Worm (Caenorhabditis elegans) whole organism, young adult: ENCODE results near the gene F42A6.1.
A peak's percentile ranks its signal among the peaks of the same experiment; 100 is the strongest.

Experiments
- B0019.2 ChIP-seq: fragments of 200-800 bp; sonication (Bioruptor generic); conservative IDR thresholded peaks from 2 replicates; pipeline ENCODE4 v1.3.6; 2022; ENCODE audit warnings: missing genetic modification reagents, missing genetic modification characterization, missing compliant biosample characterization
- B0035.1 ChIP-seq: sonication (generic microtip); optimal IDR thresholded peaks from 2 replicates; lab custom pipeline; 2016; ENCODE audit warnings: missing genetic modification characterization, mild to moderate bottlenecking, missing compliant biosample characterization, missing genotype, missing genetic modification reagents
- D2030.7 ChIP-seq: fragments of 200-800 bp; sonication (Bioruptor generic); IDR thresholded peaks from 2 replicates; pipeline ENCODE4 v1.3.6; 2022; ENCODE audit warnings: missing genetic modification reagents, missing genetic modification characterization, missing compliant biosample characterization
- F22D6.2 ChIP-seq: sonication (generic microtip); optimal IDR thresholded peaks from 2 replicates; lab custom pipeline; 2016; ENCODE audit warnings: mild to moderate bottlenecking, missing genetic modification characterization, missing compliant biosample characterization
- F23B12.7 ChIP-seq: sonication (generic microtip); optimal IDR thresholded peaks from 2 replicates; lab custom pipeline; 2017; ENCODE audit warnings: missing genetic modification characterization, mild to moderate bottlenecking, missing compliant biosample characterization, antibody characterized with exemption, moderate library complexity; ENCODE audit not compliant: insufficient read depth
- F37B4.10 ChIP-seq: fragments of 200-800 bp; sonication (Bioruptor generic); IDR thresholded peaks from 2 replicates; pipeline ENCODE4 v1.3.6; 2022; ENCODE audit warnings: missing genetic modification characterization, missing compliant biosample characterization
- F49E8.2 ChIP-seq: sonication (generic microtip); optimal IDR thresholded peaks from 3 replicates; lab custom pipeline; 2017; ENCODE audit warnings: missing genetic modification characterization, mild to moderate bottlenecking, missing compliant biosample characterization, antibody characterized with exemption, moderate library complexity; ENCODE audit not compliant: insufficient read depth
- K11D2.4 ChIP-seq: fragments of 200-800 bp; sonication (Bioruptor generic); IDR thresholded peaks from 2 replicates; pipeline ENCODE4 v1.3.6; 2022; ENCODE audit warnings: missing genetic modification reagents, missing genetic modification characterization, missing compliant biosample characterization
- Y53F4B.3 ChIP-seq: fragments of 200-800 bp; sonication (Bioruptor generic); IDR thresholded peaks from 2 replicates; pipeline ENCODE4 v1.3.6; 2022; ENCODE audit warnings: missing genetic modification reagents, missing genetic modification characterization, missing compliant biosample characterization
- ZK185.1 ChIP-seq: sonication (generic microtip); optimal IDR thresholded peaks from 2 replicates; lab custom pipeline; 2016; ENCODE audit warnings: mild to moderate bottlenecking, missing genetic modification characterization, missing compliant biosample characterization; ENCODE audit not compliant: poor library complexity, severe bottlenecking
- ama-1 ChIP-seq, 3 experiments: fragments of 150-350 bp in 1 of 3; sonication (generic microtip) in 2 of 3; optimal IDR thresholded peaks; 2 replicates each; lab custom pipeline; 2014 to 2018; ENCODE audit warnings: missing biosample characterization in 2 of 3, missing genetic modification characterization in 2 of 3, missing genetic modification reagents in 2 of 3
- aptf-2 ChIP-seq: fragments of 200-800 bp; sonication (Bioruptor generic); conservative IDR thresholded peaks from 2 replicates; pipeline ENCODE4 v1.3.6; 2022; ENCODE audit warnings: missing genetic modification reagents, missing genetic modification characterization, missing compliant biosample characterization
- atf-7 ChIP-seq: sonication (generic microtip); optimal IDR thresholded peaks from 2 replicates; lab custom pipeline; 2017; ENCODE audit warnings: mild to moderate bottlenecking, missing genetic modification characterization, missing compliant biosample characterization
- athp-1 ChIP-seq: sonication (generic microtip); optimal IDR thresholded peaks from 2 replicates; lab custom pipeline; 2017; ENCODE audit warnings: mild to moderate bottlenecking, missing genetic modification characterization, missing compliant biosample characterization
- attf-5 ChIP-seq: fragments of 200-800 bp; sonication (Bioruptor generic); optimal IDR thresholded peaks from 2 replicates; lab custom pipeline; 2018; ENCODE audit warnings: mild to moderate bottlenecking, missing genetic modification characterization, missing compliant biosample characterization
- attf-6 ChIP-seq: fragments of 200-800 bp; sonication (Bioruptor generic); IDR thresholded peaks from 2 replicates; pipeline ENCODE4 v1.3.6; 2022; ENCODE audit warnings: missing genetic modification reagents, missing genetic modification characterization, missing compliant biosample characterization
- bed-1 ChIP-seq: fragments of 200-800 bp; sonication (Bioruptor generic); IDR thresholded peaks from 2 replicates; pipeline ENCODE4 v1.3.6; 2022; ENCODE audit warnings: missing genetic modification reagents, missing genetic modification characterization, missing compliant biosample characterization
- bed-2 ChIP-seq: fragments of 200-800 bp; sonication (Bioruptor generic); IDR thresholded peaks from 2 replicates; pipeline ENCODE4 v1.3.6; 2022; ENCODE audit warnings: missing genetic modification reagents, missing genetic modification characterization, missing compliant biosample characterization
- ccch-3 ChIP-seq: fragments of 200-800 bp; sonication (Bioruptor generic); optimal IDR thresholded peaks from 2 replicates; lab custom pipeline; 2018; ENCODE audit warnings: mild to moderate bottlenecking, missing genetic modification characterization, missing compliant biosample characterization
- cebp-2 ChIP-seq: fragments of 200-800 bp; sonication (Bioruptor generic); IDR thresholded peaks from 2 replicates; pipeline ENCODE4 v1.3.6; 2022; ENCODE audit warnings: missing genetic modification characterization, missing compliant biosample characterization
- ceh-100 ChIP-seq: fragments of 200-800 bp; sonication (Bioruptor generic); IDR thresholded peaks from 2 replicates; pipeline ENCODE4 v1.3.6; 2022; ENCODE audit warnings: missing genetic modification reagents, missing genetic modification characterization, missing compliant biosample characterization
- ceh-27 ChIP-seq: fragments of 200-800 bp; sonication (Bioruptor generic); optimal IDR thresholded peaks from 2 replicates; lab custom pipeline; 2018; ENCODE audit warnings: mild to moderate bottlenecking, missing genetic modification characterization, moderate library complexity, missing compliant biosample characterization
- ceh-58 ChIP-seq: fragments of 200-800 bp; sonication (Bioruptor generic); IDR thresholded peaks from 2 replicates; pipeline ENCODE4 v1.3.6; 2022; ENCODE audit warnings: missing genetic modification characterization, missing compliant biosample characterization
- die-1 ChIP-seq: sonication (generic microtip); optimal IDR thresholded peaks from 2 replicates; lab custom pipeline; 2016; ENCODE audit warnings: missing genotype, mild to moderate bottlenecking, missing genetic modification characterization, missing compliant biosample characterization
- dpl-1 ChIP-seq: fragments of 150-350 bp; optimal IDR thresholded peaks from 2 replicates; lab custom pipeline; 2014; ENCODE audit warnings: missing biosample characterization, missing genetic modification reagents, missing genetic modification characterization
- ets-4 ChIP-seq: fragments of 200-800 bp; sonication (Bioruptor generic); optimal IDR thresholded peaks from 2 replicates; lab custom pipeline; 2018; ENCODE audit warnings: mild to moderate bottlenecking, missing genetic modification characterization, missing compliant biosample characterization
- gei-17 ChIP-seq: fragments of 200-800 bp; sonication (Bioruptor generic); optimal IDR thresholded peaks from 2 replicates; lab custom pipeline; 2018; ENCODE audit warnings: mild to moderate bottlenecking, missing genetic modification characterization, missing compliant biosample characterization
- him-1 ChIP-seq: sonication (generic microtip); optimal IDR thresholded peaks from 2 replicates; lab custom pipeline; 2016; ENCODE audit warnings: missing genotype, missing genetic modification reagents, missing genetic modification characterization, missing compliant biosample characterization
- hrde-1 ChIP-seq: sonication (generic microtip); optimal IDR thresholded peaks from 2 replicates; lab custom pipeline; 2016; ENCODE audit warnings: missing genetic modification characterization, mild to moderate bottlenecking, missing compliant biosample characterization, moderate library complexity, missing genotype, missing genetic modification reagents, borderline replicate concordance
- let-607 ChIP-seq, 2 experiments: fragments of 200-800 bp in 1 of 2; sonication (Bioruptor generic) in 1 of 2; sonication (generic microtip) in 1 of 2; optimal IDR thresholded peaks; 2 replicates each; lab custom pipeline; 2016 to 2018; ENCODE audit warnings: mild to moderate bottlenecking in 2 of 2, missing compliant biosample characterization in 2 of 2, missing genetic modification characterization in 2 of 2, moderate library complexity in 2 of 2, missing genotype in 1 of 2
- lin-40 ChIP-seq: sonication (generic microtip); optimal IDR thresholded peaks from 2 replicates; lab custom pipeline; 2016; ENCODE audit warnings: missing genetic modification characterization, mild to moderate bottlenecking, missing compliant biosample characterization, missing genotype, missing genetic modification reagents
- lir-1 ChIP-seq: fragments of 200-800 bp; sonication (Bioruptor generic); conservative IDR thresholded peaks from 2 replicates; pipeline ENCODE4 v1.3.6; 2022; ENCODE audit warnings: missing genetic modification reagents, missing genetic modification characterization, missing compliant biosample characterization
- madf-3 ChIP-seq: fragments of 200-800 bp; sonication (Bioruptor generic); IDR thresholded peaks from 2 replicates; pipeline ENCODE4 v1.3.6; 2022; ENCODE audit warnings: missing genetic modification reagents, missing genetic modification characterization, missing compliant biosample characterization
- madf-6 ChIP-seq: fragments of 200-800 bp; sonication (Bioruptor generic); IDR thresholded peaks from 2 replicates; pipeline ENCODE4 v1.3.6; 2022; ENCODE audit warnings: missing genetic modification reagents, missing genetic modification characterization, missing compliant biosample characterization
- mcd-1 ChIP-seq: fragments of 200-800 bp; sonication (Bioruptor generic); IDR thresholded peaks from 2 replicates; pipeline ENCODE4 v1.3.6; 2022; ENCODE audit warnings: missing genetic modification reagents, missing genetic modification characterization, missing compliant biosample characterization
- mel-28 ChIP-seq: sonication (generic microtip); optimal IDR thresholded peaks from 2 replicates; lab custom pipeline; 2016; ENCODE audit warnings: borderline replicate concordance, mild to moderate bottlenecking, missing genetic modification characterization, missing compliant biosample characterization
- mes-4 ChIP-seq: sonication (generic microtip); optimal IDR thresholded peaks from 2 replicates; lab custom pipeline; 2016; ENCODE audit warnings: missing genotype, missing genetic modification characterization, missing compliant biosample characterization
- nhr-27 ChIP-seq: fragments of 200-800 bp; sonication (Bioruptor generic); optimal IDR thresholded peaks from 2 replicates; lab custom pipeline; 2018; ENCODE audit warnings: mild to moderate bottlenecking, missing genetic modification characterization, moderate library complexity, missing compliant biosample characterization
- nhr-80 ChIP-seq: sonication (generic microtip); optimal IDR thresholded peaks from 2 replicates; lab custom pipeline; 2016; ENCODE audit warnings: missing genetic modification characterization, missing compliant biosample characterization
- rpc-1 ChIP-seq, 2 experiments: fragments of 150-350 bp in 1 of 2; sonication (generic microtip) in 1 of 2; optimal IDR thresholded peaks; 2 replicates each; lab custom pipeline; 2014 to 2018; ENCODE audit warnings: missing biosample characterization in 1 of 2, missing genetic modification characterization in 1 of 2, missing genetic modification reagents in 1 of 2, missing genotype in 1 of 2
- snpc-1.3 ChIP-seq: sonication (generic microtip); optimal IDR thresholded peaks from 2 replicates; lab custom pipeline; 2017; ENCODE audit warnings: missing genetic modification characterization, mild to moderate bottlenecking, missing compliant biosample characterization, antibody characterized with exemption, moderate library complexity, missing genotype, missing genetic modification reagents; ENCODE audit not compliant: insufficient read depth
- somi-1 ChIP-seq: fragments of 200-800 bp; sonication (Bioruptor generic); optimal IDR thresholded peaks from 2 replicates; lab custom pipeline; 2018; ENCODE audit warnings: mild to moderate bottlenecking, missing genetic modification characterization, missing compliant biosample characterization
- tlf-1 ChIP-seq: fragments of 200-800 bp; sonication (Bioruptor generic); optimal IDR thresholded peaks from 2 replicates; lab custom pipeline; 2018; ENCODE audit warnings: mild to moderate bottlenecking, missing genetic modification characterization, missing compliant biosample characterization
- unc-62 ChIP-seq: fragments of 150-350 bp; optimal IDR thresholded peaks from 2 replicates; lab custom pipeline; 2014; ENCODE audit warnings: missing biosample characterization, missing genetic modification reagents, missing genetic modification characterization
- zfh-2 ChIP-seq: fragments of 200-800 bp; sonication (Bioruptor generic); conservative IDR thresholded peaks from 2 replicates; pipeline ENCODE4 v1.3.6; 2022; ENCODE audit warnings: missing genetic modification reagents, missing genetic modification characterization, missing compliant biosample characterization
- zim-3 ChIP-seq: sonication (generic microtip); optimal IDR thresholded peaks from 2 replicates; lab custom pipeline; 2017; ENCODE audit warnings: mild to moderate bottlenecking, missing genetic modification characterization, moderate library complexity, missing compliant biosample characterization
- ztf-18 ChIP-seq: sonication (generic microtip); optimal IDR thresholded peaks from 2 replicates; lab custom pipeline; 2016; ENCODE audit warnings: missing genotype, mild to moderate bottlenecking, missing genetic modification characterization, missing compliant biosample characterization

The F42A6.1 gene

ce11 chrIV:3337275-3337674 lies 17.6 kb upstream of the F42A6.1 start:
- TF ChIP-seq dpl-1, result no peak
- TF ChIP-seq him-1 (tag; lab: Kevin White, UChicago), result no peak
- TF ChIP-seq tlf-1 (GFP tag; lab: Kevin White, UChicago), result no peak
- TF ChIP-seq F23B12.7 (tag; lab: Kevin White, UChicago), result no peak
- peak; percentile 55; the same call in 1 of the 2 replicates for TF ChIP-seq mcd-1 (GFP tag; lab: Robert Waterston, UW)
- TF ChIP-seq zim-3, result no peak
- no peak for TF ChIP-seq cebp-2
- TF ChIP-seq nhr-80 (tag; lab: Kevin White, UChicago), result no peak
- TF ChIP-seq snpc-1.3 (tag; lab: Kevin White, UChicago), result no peak
- TF ChIP-seq D2030.7 (GFP tag; lab: Robert Waterston, UW), result peak; percentile 8; the same call in 1 of the 2 replicates
- no peak for TF ChIP-seq gei-17 (GFP tag; lab: Kevin White, UChicago)
- TF ChIP-seq F22D6.2 (tag; lab: Kevin White, UChicago), result no peak
- no peak for TF ChIP-seq bed-2 (GFP tag; lab: Robert Waterston, UW)
- TF ChIP-seq aptf-2, result no peak
- no peak for TF ChIP-seq atf-7
- TF ChIP-seq lir-1 (GFP tag; lab: Robert Waterston, UW), result no peak
- TF ChIP-seq Y53F4B.3 (GFP tag; lab: Robert Waterston, UW), result no peak
- TF ChIP-seq ceh-58, result no peak
- TF ChIP-seq ceh-27 (GFP tag; lab: Kevin White, UChicago), result no peak
- no peak for TF ChIP-seq unc-62
- no peak for TF ChIP-seq ets-4 (GFP tag; lab: Kevin White, UChicago)
- no peak for TF ChIP-seq ztf-18 (tag; lab: Kevin White, UChicago)
- TF ChIP-seq B0035.1 (tag; lab: Kevin White, UChicago), result no peak
- TF ChIP-seq ama-1 (optimal IDR thresholded peaks at IDR 0.05; lab: Kevin White, UChicago), result no peak
- no peak for TF ChIP-seq ama-1 (GFP tag; optimal IDR thresholded peaks at IDR 0.05; lab: Kevin White, UChicago)
- no peak for TF ChIP-seq rpc-1 (optimal IDR thresholded peaks at IDR 0.05; lab: Kevin White, UChicago)
- no peak for TF ChIP-seq rpc-1 (tag; optimal IDR thresholded peaks at IDR 0.05; lab: Kevin White, UChicago)
- 0 out of 2 replicates have a peak, but pooled peaks have one; percentile 44 for TF ChIP-seq F37B4.10 (GFP tag; lab: Robert Waterston, UW)
- TF ChIP-seq ceh-100 (GFP tag; lab: Robert Waterston, UW), result no peak
- no peak for TF ChIP-seq mel-28
- no peak for TF ChIP-seq ccch-3
- TF ChIP-seq somi-1 (GFP tag; lab: Kevin White, UChicago), result peak; percentile 42
- TF ChIP-seq zfh-2, result peak; percentile 94
- TF ChIP-seq athp-1 (tag; lab: Kevin White, UChicago), result no peak
- TF ChIP-seq bed-1 (GFP tag; lab: Robert Waterston, UW), result no peak
- TF ChIP-seq nhr-27 (tag; lab: Kevin White, UChicago), result no peak
- peak; percentile 59; the same call in 1 of the 2 replicates for TF ChIP-seq madf-3 (GFP tag; lab: Robert Waterston, UW)
- TF ChIP-seq attf-5 (GFP tag; lab: Kevin White, UChicago), result no peak
- no peak for TF ChIP-seq ZK185.1
- peak; percentile 35 for TF ChIP-seq madf-6 (GFP tag; lab: Robert Waterston, UW)
- no peak for TF ChIP-seq hrde-1
- no peak for TF ChIP-seq B0019.2
- TF ChIP-seq F49E8.2 (tag; lab: Kevin White, UChicago), result no peak
- no peak for TF ChIP-seq let-607 (tag; optimal IDR thresholded peaks at IDR 0.05; lab: Kevin White, UChicago)
- no peak for TF ChIP-seq mes-4 (tag; lab: Kevin White, UChicago)
- TF ChIP-seq K11D2.4 (GFP tag; lab: Robert Waterston, UW), result peak; percentile 32; the same call in 1 of the 2 replicates
- no peak for TF ChIP-seq lin-40 (tag; lab: Kevin White, UChicago)
- no peak for TF ChIP-seq die-1
- TF ChIP-seq attf-6 (GFP tag; lab: Robert Waterston, UW), result peak; percentile 8; the same call in 1 of the 2 replicates
